Fruit fly (Drosophila melanogaster): Measurements from ENCODE around the gene CG12502.

Gene CG12502

DNA sequence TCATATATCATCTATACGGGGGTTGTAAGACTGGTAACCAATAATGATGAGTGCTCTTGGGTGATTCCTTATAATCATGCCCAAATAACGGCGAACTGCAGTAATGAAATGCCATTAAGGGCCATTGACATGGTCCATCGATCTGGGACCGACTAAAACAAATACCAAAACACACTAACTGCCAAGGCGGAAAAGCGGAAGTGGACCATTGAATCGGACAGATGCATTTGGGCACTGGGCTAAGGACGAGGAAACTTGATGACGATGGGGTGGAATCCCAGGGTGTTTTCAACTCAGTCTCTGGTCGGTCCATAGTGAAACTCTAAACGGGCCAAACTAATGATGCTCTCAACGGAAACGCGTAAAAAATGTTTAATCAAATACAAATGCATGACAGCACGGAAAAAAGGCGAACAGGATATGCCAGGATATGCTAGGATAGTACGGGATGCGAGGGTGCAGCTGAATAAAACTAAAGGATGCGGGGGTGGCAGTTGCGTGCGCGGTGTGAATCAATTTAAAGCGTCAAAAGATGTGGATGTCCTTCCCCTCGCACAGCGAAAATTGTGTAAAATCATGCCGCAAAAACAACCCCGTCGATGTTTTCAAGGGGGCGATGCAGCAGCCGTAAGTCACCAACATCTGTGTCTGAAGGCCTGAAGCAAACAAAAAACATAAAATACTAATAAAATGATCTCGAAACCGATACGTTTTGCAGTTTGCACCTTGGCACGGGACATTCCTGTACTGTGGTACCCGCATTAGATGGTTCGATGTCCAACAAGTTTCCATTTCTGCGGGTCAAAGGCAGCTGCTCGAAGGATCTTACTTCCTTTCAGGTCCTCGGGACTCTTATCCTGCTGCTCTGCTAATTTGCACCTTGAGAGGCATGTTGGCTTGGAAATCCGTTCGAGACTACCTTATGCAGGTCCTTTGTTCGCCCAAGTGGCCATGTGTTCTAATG, 47.5 kb downstream of the CG12502 start:
- no peak for TF ChIP-seq Dfd (GFP tag; optimal IDR thresholded peaks at IDR 0.05)
- TF ChIP-seq pros (GFP tag; optimal IDR thresholded peaks at IDR 0.05): peak; percentile 93
- peak; percentile 52 for TF ChIP-seq gcm (GFP tag; optimal IDR thresholded peaks at IDR 0.05)
- TF ChIP-seq jing (GFP tag; optimal IDR thresholded peaks at IDR 0.05): no peak
- no peak for TF ChIP-seq ttk (GFP tag; IDR thresholded peaks at IDR 0.05)
- no peak for TF ChIP-seq ems (GFP tag; optimal IDR thresholded peaks at IDR 0.05)
- no peak for TF ChIP-seq fd64A (GFP tag; optimal IDR thresholded peaks at IDR 0.05)
- TF ChIP-seq HLH3B (GFP tag; IDR thresholded peaks at IDR 0.05): no peak
- no peak for TF ChIP-seq Rfx (GFP tag; IDR thresholded peaks at IDR 0.05)
- TF ChIP-seq gsb-n (tag; optimal IDR thresholded peaks at IDR 0.05): peak; percentile 41
- no peak for TF ChIP-seq Nf-YC (tag; optimal IDR thresholded peaks at IDR 0.05)
- TF ChIP-seq Trl (optimal IDR thresholded peaks at IDR 0.05): no peak
- TF ChIP-seq Trl (GFP tag; optimal IDR thresholded peaks at IDR 0.05): no peak
- peak; percentile 97 for TF ChIP-seq nerfin-1 (tag; optimal IDR thresholded peaks at IDR 0.05)
- TF ChIP-seq Ets65A (GFP tag): peak; percentile 80
- no peak for TF ChIP-seq CG10959 (GFP tag; IDR thresholded peaks at IDR 0.05)
- TF ChIP-seq CG10321 (GFP tag; IDR thresholded peaks at IDR 0.05): no peak

DNA sequence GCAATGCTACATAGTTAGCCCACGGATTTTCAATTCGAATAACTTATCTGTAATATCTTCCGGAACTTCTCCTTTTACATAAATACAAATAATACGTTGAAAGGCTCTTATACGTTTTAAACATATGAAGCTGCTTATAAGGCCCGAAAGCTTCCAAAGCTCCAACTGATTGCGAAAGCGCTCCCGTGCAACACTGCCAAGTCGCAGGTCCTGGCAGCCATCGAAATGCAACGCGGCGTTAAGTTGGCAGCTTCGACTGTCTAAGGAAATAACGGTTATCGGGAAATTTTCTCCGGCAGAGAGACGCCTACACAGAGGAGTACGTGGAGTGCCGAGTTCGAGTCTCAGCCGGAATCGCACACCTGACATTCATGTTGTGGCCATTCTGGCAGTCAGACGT, 48.5 kb downstream of the CG12502 start, which contains the start of gene Glut1:
TSS of gene Glut1 (plus strand) at position 393 of the 400 bp plus-strand sequence.
- no peak for TF ChIP-seq CG2875 (GFP tag; optimal IDR thresholded peaks at IDR 0.05)
- no peak for TF ChIP-seq ttk (GFP tag; IDR thresholded peaks at IDR 0.05)
- TF ChIP-seq Dp (GFP tag; optimal IDR thresholded peaks at IDR 0.05): peak; percentile 6
- TF ChIP-seq Nf-YA (GFP tag; IDR thresholded peaks at IDR 0.05): no peak
- peak; percentile 24 for TF ChIP-seq Ets65A (GFP tag)
- no peak for TF ChIP-seq Jarid2 (GFP tag; optimal IDR thresholded peaks at IDR 0.05)
- TF ChIP-seq CG3847 (GFP tag; IDR thresholded peaks at IDR 0.05): no peak
- TF ChIP-seq pzg (GFP tag; optimal IDR thresholded peaks at IDR 0.05): peak; percentile 36
- TF ChIP-seq sim (GFP tag; IDR thresholded peaks at IDR 0.05): no peak
- peak; percentile 97 for TF ChIP-seq CG2116 (GFP tag; optimal IDR thresholded peaks at IDR 0.05)
- TF ChIP-seq fd102C (GFP tag; optimal IDR thresholded peaks at IDR 0.05): no peak
- peak; percentile 20 for TF ChIP-seq Hmr (GFP tag; optimal IDR thresholded peaks at IDR 0.05)
- peak; percentile 3; the same call in 1 of the 2 replicates for TF ChIP-seq slbo (GFP tag; IDR thresholded peaks at IDR 0.05)
- TF ChIP-seq CG12942 (GFP tag; optimal IDR thresholded peaks at IDR 0.05): no peak
- TF ChIP-seq nerfin-2 (GFP tag; IDR thresholded peaks at IDR 0.05; ENCODE audit: partially characterized antibody): no peak
- no peak for TF ChIP-seq CG12219 (GFP tag; optimal IDR thresholded peaks at IDR 0.05)
- TF ChIP-seq Dref (GFP tag; IDR thresholded peaks at IDR 0.05): peak; percentile 46
- no peak for TF ChIP-seq lbe (GFP tag; optimal IDR thresholded peaks at IDR 0.05)
- no peak for TF ChIP-seq CG9932 (GFP tag; IDR thresholded peaks at IDR 0.05)
- TF ChIP-seq Bgb (GFP tag; IDR thresholded peaks at IDR 0.05; ENCODE audit: partially characterized antibody): peak; percentile 25; the same call in 1 of the 2 replicates
- TF ChIP-seq CG15514 (GFP tag; optimal IDR thresholded peaks at IDR 0.05): peak; percentile 16
- 0 out of 3 replicates have a peak, but pooled peaks have one; percentile 21 for TF ChIP-seq CG6791 (GFP tag; IDR thresholded peaks at IDR 0.05; ENCODE audit: partially characterized antibody)
- TF ChIP-seq CG14965 (GFP tag; optimal IDR thresholded peaks at IDR 0.05; ENCODE audit: borderline replicate concordance): no peak
